Worm (Caenorhabditis elegans): ENCODE data around the gene srw-1.

- no peak for TF ChIP-seq elt-3 (tag; optimal IDR thresholded peaks at IDR 0.05)
- TF ChIP-seq sem-4 (tag; optimal IDR thresholded peaks at IDR 0.05) = no peak
- TF ChIP-seq sma-9 (GFP tag; optimal IDR thresholded peaks at IDR 0.05) = no peak
- no peak for TF ChIP-seq sma-9 (tag; optimal IDR thresholded peaks at IDR 0.05)
These were observed 27.6 kb downstream of the srw-1 start, which contains the start of gene srw-14 for ce11 chrV:15225650-15226049.

Data from whole organism, L2 larva.